Worm (Caenorhabditis elegans): ENCODE measurements around the gene ZK1320.13.

DNA sequence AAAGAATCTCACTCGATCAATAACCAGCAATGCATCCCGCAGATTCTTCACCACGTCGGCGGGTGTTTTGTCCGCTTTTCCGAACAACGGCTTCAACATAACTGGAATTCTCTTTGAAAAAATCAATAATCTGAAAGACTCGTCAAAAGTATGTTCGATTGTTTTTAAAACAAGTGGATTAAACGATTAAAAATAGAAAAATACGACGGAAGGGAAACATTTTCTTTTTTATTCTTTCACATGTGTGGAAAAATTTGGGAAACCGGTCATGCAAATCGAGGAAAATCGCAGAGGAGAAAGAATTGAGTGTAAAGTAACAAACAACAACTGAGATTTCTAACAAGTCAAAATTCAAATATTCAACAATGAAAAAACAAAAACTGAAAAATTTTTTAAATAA lies 23.0 kb downstream of the ZK1320.13 start, which contains the start of gene mop-25.2:
- TF ChIP-seq F13C5.2 (tag; optimal IDR thresholded peaks at IDR 0.05), result no peak
- TF ChIP-seq ama-1 (optimal IDR thresholded peaks at IDR 0.05), result no peak
- TF ChIP-seq ceh-13 (GFP tag; optimal IDR thresholded peaks at IDR 0.05), result no peak
- no peak for TF ChIP-seq flt-1 (GFP tag; IDR thresholded peaks at IDR 0.05)
- TF ChIP-seq hmbx-1 (tag; optimal IDR thresholded peaks at IDR 0.05), result no peak
- TF ChIP-seq scrt-1 (GFP tag; IDR thresholded peaks at IDR 0.05), result no peak
- no peak for TF ChIP-seq hnd-1 (tag; optimal IDR thresholded peaks at IDR 0.05)
- no peak for TF ChIP-seq B0310.2 (tag; optimal IDR thresholded peaks at IDR 0.05)
- TF ChIP-seq tbx-11 (GFP tag; IDR thresholded peaks at IDR 0.05), result no peak
- TF ChIP-seq sea-1 (GFP tag; conservative IDR thresholded peaks at IDR 0.05), result no peak
- no peak for TF ChIP-seq ceh-36 (tag; optimal IDR thresholded peaks at IDR 0.05)
- no peak for TF ChIP-seq hmg-4 (GFP tag; optimal IDR thresholded peaks at IDR 0.05)
- no peak for TF ChIP-seq pes-1 (GFP tag; IDR thresholded peaks at IDR 0.05)

All from whole organism, early embryonic.